Fruit fly (Drosophila melanogaster) whole organism, pupa: ENCODE results near the gene CG4367.

ENCODE experiments used
- CG8301 ChIP-seq: fragments of 200-800 bp; sonication (Bioruptor generic); optimal IDR thresholded peaks from 2 replicates; lab custom pipeline; 2018; ENCODE audit warnings: missing biosample characterization, mild to moderate bottlenecking, missing genetic modification characterization
- EcR ChIP-seq: fragments of 200-800 bp; sonication (Bioruptor generic); optimal IDR thresholded peaks from 3 replicates; lab custom pipeline; 2019; ENCODE audit warnings: missing biosample characterization, missing genetic modification characterization, mild to moderate bottlenecking, moderate library complexity, missing genetic modification reagents
- Snoo ChIP-seq: fragments of 200-800 bp; sonication (Bioruptor generic); optimal IDR thresholded peaks from 3 replicates; lab custom pipeline; 2017; ENCODE audit warnings: missing biosample characterization, mild to moderate bottlenecking, missing genetic modification characterization, inconsistent platforms

DNA sequence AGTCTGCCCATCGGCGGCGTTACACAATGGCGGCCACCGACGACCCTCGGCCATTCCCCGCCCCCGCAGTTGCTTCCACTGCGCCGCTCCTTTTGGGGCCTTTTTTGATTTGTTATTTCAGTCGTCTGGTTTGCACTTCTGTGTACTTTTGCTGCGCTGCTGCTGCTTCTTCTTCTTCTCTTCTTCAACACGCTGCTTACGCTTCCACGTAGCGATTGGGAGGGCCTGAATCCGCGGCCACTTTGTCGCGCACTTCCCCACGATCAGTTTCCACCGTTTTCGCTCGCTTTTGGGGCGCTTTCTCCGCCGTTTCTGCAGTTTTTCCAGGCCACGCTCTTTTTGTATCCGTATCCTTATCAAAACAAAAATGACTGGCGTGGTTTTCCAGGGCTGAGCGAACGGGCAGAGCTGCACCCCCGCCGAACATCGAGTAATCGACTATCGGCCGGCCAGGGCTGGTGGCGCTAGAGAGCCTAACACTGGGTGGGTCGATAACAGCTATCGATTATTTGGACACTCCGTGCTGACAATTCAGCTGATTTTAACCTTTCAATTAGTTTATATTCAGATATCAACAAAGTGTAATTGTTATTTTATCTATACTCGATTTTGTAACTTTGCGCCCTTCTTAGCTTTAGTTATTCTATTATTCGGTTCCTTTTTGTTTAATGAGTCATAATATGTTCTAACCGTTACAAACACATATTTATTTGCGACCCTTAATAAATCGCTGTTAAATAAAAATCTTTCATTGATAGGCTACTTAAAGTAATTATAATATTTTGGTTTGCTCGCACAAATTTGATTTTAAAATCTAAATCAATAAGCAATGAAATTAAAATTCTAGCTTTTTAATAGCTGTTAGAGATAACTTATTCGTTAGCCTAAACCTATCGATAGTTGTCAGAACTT lies 23.1 kb upstream of the CG4367 start, which contains the start of the genes CG4360 and Sirt2:
- TF ChIP-seq CG8301 (tag; lab: Kevin White, UChicago) (no peak), Snoo (no peak), EcR (GFP tag; lab: Kevin White, UChicago) (no peak)
